Worm (Caenorhabditis elegans): ENCODE measurements around the gene C44B9.3.

C44B9.3 gene

DNA sequence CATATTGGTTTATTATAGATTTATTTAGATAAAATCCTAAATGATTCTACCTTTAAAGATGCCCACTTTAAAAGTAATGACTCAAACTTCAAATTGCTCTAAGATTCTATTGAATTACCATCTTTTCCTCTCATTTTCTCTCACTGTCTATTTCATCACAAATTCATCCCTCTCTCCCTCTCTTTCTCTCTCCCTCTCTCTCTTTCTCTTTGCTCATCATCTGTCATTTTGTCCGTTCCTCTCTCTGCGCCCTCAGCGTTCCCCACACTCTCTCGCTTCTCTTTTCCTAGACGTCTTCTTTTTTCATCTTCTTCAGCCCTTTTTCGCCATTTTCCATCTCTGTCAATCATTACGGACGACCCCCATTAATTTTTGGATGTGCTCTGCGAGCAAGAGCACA, 25.1 kb upstream of the C44B9.3 start:
- TF ChIP-seq mcd-1 (GFP tag; IDR thresholded peaks at IDR 0.05) (peak; percentile 40), zfh-2 (GFP tag; conservative IDR thresholded peaks at IDR 0.05) (0 out of 2 replicates have a peak, but pooled peaks have one; percentile 18), lin-40 (tag; optimal IDR thresholded peaks at IDR 0.05) (peak; percentile 27), rec-8 (tag; optimal IDR thresholded peaks at IDR 0.05) (no peak), cebp-1 (GFP tag; IDR thresholded peaks at IDR 0.05) (0 out of 2 replicates have a peak, but pooled peaks have one; percentile 19), cebp-1 (tag; optimal IDR thresholded peaks at IDR 0.05) (peak; percentile 52), efl-1 (GFP tag; optimal IDR thresholded peaks at IDR 0.05) (peak; percentile 45), snpc-4 (GFP tag; optimal IDR thresholded peaks at IDR 0.05) (peak; percentile 61), snpc-4 (tag; optimal IDR thresholded peaks at IDR 0.05) (no peak), lin-35 (GFP tag; optimal IDR thresholded peaks at IDR 0.05) (peak in 2 of 3 experiments; percentile 46 to 88), ama-1 (optimal IDR thresholded peaks at IDR 0.05) (no peak), ama-1 (GFP tag; optimal IDR thresholded peaks at IDR 0.05) (peak in 1 of 2 experiments; percentile 12), K12H6.12 (tag; optimal IDR thresholded peaks at IDR 0.05) (peak; percentile 12), F37B4.10 (GFP tag; IDR thresholded peaks at IDR 0.05) (no peak), atf-7 (tag; optimal IDR thresholded peaks at IDR 0.05) (no peak), somi-1 (GFP tag; optimal IDR thresholded peaks at IDR 0.05) (no peak), hmg-1.2 (GFP tag; IDR thresholded peaks at IDR 0.05) (peak; percentile 84), dpl-1 (GFP tag; optimal IDR thresholded peaks at IDR 0.05) (peak; percentile 51)

DNA sequence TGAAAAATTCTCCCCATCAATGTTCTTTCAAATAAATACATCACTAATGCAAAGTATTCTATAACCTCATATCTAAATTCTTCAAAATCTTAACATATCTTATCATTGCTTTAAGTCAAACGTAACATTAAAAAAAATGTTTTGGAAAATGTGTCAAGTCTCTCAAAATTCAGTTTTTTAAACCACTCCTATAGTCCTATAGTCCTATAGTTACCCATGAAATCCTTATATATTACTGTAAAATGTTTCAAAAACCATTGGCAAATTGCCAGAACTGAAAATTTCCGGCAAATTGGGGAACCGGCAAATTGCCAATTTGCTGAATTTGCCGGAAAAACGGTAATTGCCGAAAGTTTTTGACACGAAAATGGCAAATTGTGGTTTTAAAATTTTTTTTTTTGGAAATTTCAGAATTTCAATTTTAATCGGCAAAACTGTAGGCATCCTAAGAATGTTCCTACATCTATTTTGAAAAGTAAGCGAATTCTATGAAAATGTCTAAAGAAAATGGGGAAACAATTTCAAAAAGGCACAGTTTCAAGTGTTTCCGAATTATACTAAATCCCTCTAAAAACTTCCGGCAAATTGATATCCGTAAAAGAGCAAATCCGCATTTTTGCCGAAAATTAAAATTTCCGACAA, 24.5 kb upstream of the C44B9.3 start:
- peak in 1 of 3 experiments; percentile 76 for TF ChIP-seq lin-35 (GFP tag; optimal IDR thresholded peaks at IDR 0.05)
- no peak for TF ChIP-seq madf-8 (GFP tag; conservative IDR thresholded peaks at IDR 0.05)
- peak; percentile 54 for TF ChIP-seq efl-1 (GFP tag; optimal IDR thresholded peaks at IDR 0.05)
- TF ChIP-seq dpl-1 (GFP tag; optimal IDR thresholded peaks at IDR 0.05) = peak; percentile 79

DNA sequence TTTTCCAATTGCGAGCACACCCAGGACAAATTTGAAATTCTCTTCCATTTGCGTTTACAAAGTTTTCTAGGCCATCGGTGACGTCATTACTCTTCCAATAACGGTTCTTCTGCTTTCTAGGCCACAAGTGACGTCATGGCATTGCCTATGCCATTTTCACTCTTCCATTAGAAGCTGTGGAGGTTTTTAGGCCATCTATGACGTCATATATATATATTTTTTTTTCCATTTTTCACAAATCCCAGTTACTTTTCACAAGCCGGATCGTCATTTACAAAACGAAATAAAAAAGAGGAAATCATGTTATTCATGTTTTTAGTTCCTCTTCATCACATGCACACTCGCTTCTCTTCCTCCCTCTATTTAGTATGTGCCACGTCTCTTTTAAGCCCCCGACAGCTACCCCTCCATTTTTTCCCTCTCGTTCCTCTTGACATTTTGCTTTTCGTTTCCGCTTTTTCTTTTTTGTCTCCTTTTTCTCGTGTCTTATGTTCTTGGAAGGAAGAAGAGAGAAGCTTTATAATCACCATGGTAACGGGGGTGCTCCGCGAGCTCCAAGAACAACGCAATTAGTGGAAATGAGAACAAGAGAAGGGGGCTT, 23.1 kb upstream of the C44B9.3 start:
- TF ChIP-seq attf-5 (GFP tag; optimal IDR thresholded peaks at IDR 0.05) (no peak), K12H6.12 (tag; optimal IDR thresholded peaks at IDR 0.05) (peak; percentile 12), lir-1 (GFP tag; conservative IDR thresholded peaks at IDR 0.05) (no peak), atf-7 (tag; optimal IDR thresholded peaks at IDR 0.05) (peak; percentile 62), lag-1 (GFP tag; IDR thresholded peaks at IDR 0.05) (no peak), cebp-2 (GFP tag; IDR thresholded peaks at IDR 0.05) (no peak), F37B4.10 (GFP tag; IDR thresholded peaks at IDR 0.05) (no peak), him-1 (tag; optimal IDR thresholded peaks at IDR 0.05) (no peak), hlh-12 (tag; optimal IDR thresholded peaks at IDR 0.05) (no peak)

DNA sequence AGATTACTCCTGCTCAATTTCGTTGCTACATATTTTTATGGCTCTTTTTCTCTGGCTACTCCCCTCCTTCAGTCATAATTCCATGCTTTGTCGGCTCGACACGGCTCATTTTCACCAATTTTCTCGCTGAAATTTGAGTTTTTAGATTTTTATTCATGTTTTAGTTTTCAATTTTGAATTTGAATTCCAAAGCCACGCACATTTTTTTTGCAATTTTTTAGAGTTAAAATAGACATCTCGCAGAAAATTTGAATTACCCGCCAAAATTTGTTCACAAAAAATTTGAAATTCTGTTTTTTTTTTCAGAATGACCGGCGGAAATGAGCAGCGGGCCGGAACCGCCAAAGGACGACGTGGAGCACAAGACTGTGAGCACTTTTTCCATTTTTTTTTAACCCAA, 22.4 kb upstream of the C44B9.3 start, which contains the start of gene unc-119:
TSS of gene unc-119 (plus strand) at position 301 of the 400 bp plus-strand sequence.
- TF ChIP-seq him-1 (tag; optimal IDR thresholded peaks at IDR 0.05) (no peak), mes-4 (tag; optimal IDR thresholded peaks at IDR 0.05) (no peak)

DNA sequence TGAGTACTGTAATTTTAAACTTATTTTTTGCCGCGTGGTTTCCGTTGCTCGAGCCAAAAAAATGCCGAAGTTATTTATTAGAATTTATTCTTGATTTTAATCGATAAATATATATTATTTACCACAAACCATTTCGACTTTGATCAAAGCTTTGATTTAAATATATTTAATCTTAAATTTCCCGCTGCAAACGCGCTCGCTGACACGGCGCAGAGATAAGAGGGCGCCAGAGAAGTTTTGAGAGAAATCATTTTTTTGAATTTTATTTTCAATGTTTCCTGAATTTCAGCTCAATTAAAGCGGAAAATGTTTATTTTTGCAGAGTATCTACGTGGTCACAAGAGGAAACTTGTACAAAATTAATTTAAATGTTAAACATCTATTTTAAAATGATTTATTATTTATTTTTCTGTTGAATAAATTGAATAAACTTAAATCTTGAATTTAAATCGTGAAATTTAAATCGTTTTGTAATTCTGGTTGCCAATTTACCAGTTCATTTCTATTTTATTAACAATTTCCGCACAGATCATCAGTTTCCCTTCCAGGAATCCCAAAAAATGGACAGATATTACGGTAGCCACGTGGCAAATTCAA, 15.9 kb upstream of the C44B9.3 start, which contains the start of gene com-1:
TSS of gene com-1 (plus strand) at position 547 of the 597 bp plus-strand sequence.
- no peak for TF ChIP-seq nfya-2 (GFP tag; IDR thresholded peaks at IDR 0.05)
- peak; percentile 47 for TF ChIP-seq lin-54 (GFP tag; optimal IDR thresholded peaks at IDR 0.05)
- peak; percentile 29 for TF ChIP-seq F23B12.7 (tag; optimal IDR thresholded peaks at IDR 0.05; ENCODE audit: insufficient read depth)
- TF ChIP-seq snpc-4 (GFP tag; optimal IDR thresholded peaks at IDR 0.05) = no peak
- TF ChIP-seq snpc-4 (tag; optimal IDR thresholded peaks at IDR 0.05) = peak in 1 of 4 experiments; percentile 1
- peak; percentile 25 for TF ChIP-seq snpc-1.3 (tag; optimal IDR thresholded peaks at IDR 0.05; ENCODE audit: insufficient read depth)
- TF ChIP-seq attf-5 (GFP tag; optimal IDR thresholded peaks at IDR 0.05) = peak; percentile 46
- peak; percentile 86 for TF ChIP-seq mcd-1 (GFP tag; IDR thresholded peaks at IDR 0.05)
- TF ChIP-seq madf-6 (GFP tag; IDR thresholded peaks at IDR 0.05) = peak; percentile 46; the same call in 1 of the 2 replicates
- peak; percentile 94 for TF ChIP-seq hmg-1.2 (GFP tag; IDR thresholded peaks at IDR 0.05)
- 0 out of 2 replicates have a peak, but pooled peaks have one; percentile 13 for TF ChIP-seq F33H1.4 (GFP tag; IDR thresholded peaks at IDR 0.05)
- TF ChIP-seq T07F8.4 (tag; optimal IDR thresholded peaks at IDR 0.05) = no peak
- TF ChIP-seq efl-1 (GFP tag; optimal IDR thresholded peaks at IDR 0.05) = peak; percentile 11
- no peak for TF ChIP-seq repo-1 (tag; optimal IDR thresholded peaks at IDR 0.05)
- peak; percentile 63 for TF ChIP-seq lsl-1 (GFP tag; optimal IDR thresholded peaks at IDR 0.05)

Measured in whole organism, young adult.